Worm (Caenorhabditis elegans): ENCODE results near the gene srz-90.

- TF ChIP-seq elt-4 (tag; optimal IDR thresholded peaks at IDR 0.05): no peak
- no peak for TF ChIP-seq ets-4 (tag; optimal IDR thresholded peaks at IDR 0.05)
- TF ChIP-seq pros-1 (tag; optimal IDR thresholded peaks at IDR 0.05): no peak
- TF ChIP-seq ceh-45 (GFP tag; IDR thresholded peaks at IDR 0.05): no peak
- no peak for TF ChIP-seq zip-5 (tag; optimal IDR thresholded peaks at IDR 0.05)
- no peak for TF ChIP-seq tbx-2 (tag; optimal IDR thresholded peaks at IDR 0.05)
- no peak for TF ChIP-seq pha-4 (tag; optimal IDR thresholded peaks at IDR 0.05)
- no peak for TF ChIP-seq elt-2 (tag; optimal IDR thresholded peaks at IDR 0.05)
- no peak for TF ChIP-seq gmeb-2 (tag; optimal IDR thresholded peaks at IDR 0.05)
- no peak for TF ChIP-seq mec-3 (tag; optimal IDR thresholded peaks at IDR 0.05; ENCODE audit: borderline replicate concordance)
These were observed 10.6 kb downstream of the srz-90 start, which contains the start of gene C18D4.6 for ce11 chrV:17538279-17538896.

Data from whole organism, late embryonic.